Worm (Caenorhabditis elegans) whole organism, L3 larva: ENCODE data around the gene clec-173.
A peak's percentile ranks its signal among the peaks of the same experiment; 100 is the strongest.

Experiments
- R02D3.7 ChIP-seq: fragments of 150-350 bp; optimal IDR thresholded peaks from 2 replicates; lab custom pipeline; 2014; ENCODE audit warnings: missing biosample characterization, missing genetic modification characterization
- ZK546.5 ChIP-seq: sonication (generic microtip); optimal IDR thresholded peaks from 2 replicates; lab custom pipeline; 2017; ENCODE audit warnings: missing biosample characterization, missing genetic modification characterization
- aly-2 ChIP-seq: fragments of 150-350 bp; optimal IDR thresholded peaks from 2 replicates; lab custom pipeline; 2014; ENCODE audit warnings: missing biosample characterization, missing genetic modification characterization
- ama-1 ChIP-seq: fragments of 150-350 bp; optimal IDR thresholded peaks from 2 replicates; lab custom pipeline; 2018
- ceh-16 ChIP-seq: sonication (generic microtip); optimal IDR thresholded peaks from 2 replicates; lab custom pipeline; 2017; ENCODE audit warnings: missing biosample characterization, missing genetic modification characterization
- ceh-28 ChIP-seq: fragments of 150-350 bp; optimal IDR thresholded peaks from 2 replicates; lab custom pipeline; 2014; ENCODE audit warnings: missing biosample characterization, missing genetic modification reagents, missing genetic modification characterization
- ceh-82 ChIP-seq: fragments of 150-350 bp; optimal IDR thresholded peaks from 2 replicates; lab custom pipeline; 2014; ENCODE audit warnings: missing biosample characterization, missing genetic modification characterization
- ceh-9 ChIP-seq: sonication (generic microtip); optimal IDR thresholded peaks from 2 replicates; lab custom pipeline; 2018; ENCODE audit warnings: missing biosample characterization, missing genetic modification characterization
- daf-12 ChIP-seq: fragments of 150-350 bp; optimal IDR thresholded peaks from 2 replicates; lab custom pipeline; 2014; ENCODE audit warnings: missing biosample characterization, missing genetic modification reagents, missing genetic modification characterization
- egl-27 ChIP-seq: sonication (generic microtip); optimal IDR thresholded peaks from 4 replicates; lab custom pipeline; 2017; ENCODE audit warnings: missing biosample characterization, missing genetic modification reagents, missing genetic modification characterization
- egl-5 ChIP-seq: fragments of 150-350 bp; optimal IDR thresholded peaks from 2 replicates; lab custom pipeline; 2017; ENCODE audit warnings: missing biosample characterization, missing genetic modification reagents, missing genetic modification characterization, inconsistent platforms
- elt-2 ChIP-seq: sonication (generic microtip); optimal IDR thresholded peaks from 2 replicates; lab custom pipeline; 2016; ENCODE audit warnings: missing genetic modification reagents, mild to moderate bottlenecking, missing genetic modification characterization, missing compliant biosample characterization
- elt-3 ChIP-seq, 3 experiments: fragments of 150-350 bp in 1 of 3; sonication (generic microtip) in 2 of 3; optimal IDR thresholded peaks; 2 replicates in 2 of 3; 4 replicates in 1 of 3; lab custom pipeline; 2014 to 2017; ENCODE audit warnings: missing biosample characterization in 3 of 3, missing genetic modification characterization in 3 of 3
- eor-1 ChIP-seq, 2 experiments: fragments of 150-350 bp; optimal IDR thresholded peaks; 2 replicates each; lab custom pipeline; 2014 to 2018; ENCODE audit warnings: missing biosample characterization in 2 of 2, missing genetic modification characterization in 2 of 2
- fkh-10 ChIP-seq: sonication (generic microtip); optimal IDR thresholded peaks from 2 replicates; lab custom pipeline; 2017; ENCODE audit warnings: missing biosample characterization, missing genetic modification reagents, missing genetic modification characterization
- fkh-2 ChIP-seq: fragments of 150-350 bp; optimal IDR thresholded peaks from 2 replicates; lab custom pipeline; 2014; ENCODE audit warnings: missing biosample characterization, missing genetic modification reagents, missing genetic modification characterization
- fos-1 ChIP-seq: fragments of 150-350 bp; optimal IDR thresholded peaks from 2 replicates; lab custom pipeline; 2014; ENCODE audit warnings: missing biosample characterization, missing genetic modification characterization
- hmg-11 ChIP-seq: sonication (generic microtip); optimal IDR thresholded peaks from 2 replicates; lab custom pipeline; 2016; ENCODE audit warnings: missing genetic modification characterization, missing compliant biosample characterization
- jun-1 ChIP-seq: fragments of 150-350 bp; optimal IDR thresholded peaks from 2 replicates; lab custom pipeline; 2014; ENCODE audit warnings: missing biosample characterization, missing genetic modification reagents, missing genetic modification characterization
- lin-15B ChIP-seq: fragments of 150-350 bp; optimal IDR thresholded peaks from 2 replicates; lab custom pipeline; 2014; ENCODE audit warnings: missing biosample characterization, missing genetic modification characterization
- lin-39 ChIP-seq: fragments of 150-350 bp; optimal IDR thresholded peaks from 2 replicates; lab custom pipeline; 2018; ENCODE audit warnings: missing biosample characterization, missing genetic modification reagents, missing genetic modification characterization
- lsy-12 ChIP-seq: sonication (generic microtip); optimal IDR thresholded peaks from 2 replicates; lab custom pipeline; 2016; ENCODE audit warnings: mild to moderate bottlenecking, missing genetic modification characterization, missing compliant biosample characterization
- mdl-1 ChIP-seq: fragments of 150-350 bp; optimal IDR thresholded peaks from 2 replicates; lab custom pipeline; 2014; ENCODE audit warnings: missing biosample characterization, missing genetic modification characterization
- mml-1 ChIP-seq: fragments of 150-350 bp; sonication (generic microtip); optimal IDR thresholded peaks from 3 replicates; lab custom pipeline; 2014; ENCODE audit warnings: missing biosample characterization, missing genetic modification characterization
- nfya-1 ChIP-seq: sonication (generic microtip); optimal IDR thresholded peaks from 2 replicates; lab custom pipeline; 2017; ENCODE audit warnings: missing genetic modification characterization, mild to moderate bottlenecking, missing compliant biosample characterization, antibody characterized with exemption, moderate library complexity; ENCODE audit not compliant: insufficient read depth
- nhr-11 ChIP-seq: fragments of 150-350 bp; optimal IDR thresholded peaks from 2 replicates; lab custom pipeline; 2014; ENCODE audit warnings: missing biosample characterization, missing genetic modification characterization
- nhr-12 ChIP-seq: fragments of 150-350 bp; optimal IDR thresholded peaks from 2 replicates; lab custom pipeline; 2014; ENCODE audit warnings: missing biosample characterization, missing genetic modification characterization
- nhr-23 ChIP-seq: fragments of 150-350 bp; optimal IDR thresholded peaks from 2 replicates; lab custom pipeline; 2014; ENCODE audit warnings: missing biosample characterization, missing genetic modification reagents, missing genetic modification characterization
- nhr-237 ChIP-seq: fragments of 150-350 bp; optimal IDR thresholded peaks from 2 replicates; lab custom pipeline; 2014; ENCODE audit warnings: missing biosample characterization, missing genetic modification characterization
- nhr-25 ChIP-seq: sonication (generic microtip); optimal IDR thresholded peaks from 2 replicates; lab custom pipeline; 2017; ENCODE audit warnings: missing biosample characterization, missing genetic modification characterization
- nhr-28 ChIP-seq: fragments of 150-350 bp; optimal IDR thresholded peaks from 2 replicates; lab custom pipeline; 2014; ENCODE audit warnings: missing biosample characterization, missing genetic modification characterization
- nhr-43 ChIP-seq: sonication (generic microtip); optimal IDR thresholded peaks from 2 replicates; lab custom pipeline; 2016; ENCODE audit warnings: mild to moderate bottlenecking, missing genetic modification characterization, missing compliant biosample characterization; ENCODE audit not compliant: poor library complexity, severe bottlenecking
- nhr-67 ChIP-seq: fragments of 150-350 bp; optimal IDR thresholded peaks from 2 replicates; lab custom pipeline; 2014; ENCODE audit warnings: missing biosample characterization, missing genetic modification characterization
- nhr-76 ChIP-seq: fragments of 150-350 bp; sonication (generic microtip); optimal IDR thresholded peaks from 5 replicates; lab custom pipeline; 2014; ENCODE audit warnings: missing biosample characterization, missing genetic modification characterization
- nhr-77 ChIP-seq: fragments of 150-350 bp; optimal IDR thresholded peaks from 2 replicates; lab custom pipeline; 2014; ENCODE audit warnings: missing biosample characterization, missing genetic modification characterization
- pha-4 ChIP-seq: fragments of 150-350 bp; optimal IDR thresholded peaks from 2 replicates; lab custom pipeline; 2014; ENCODE audit warnings: missing biosample characterization, missing genetic modification reagents, missing genetic modification characterization
- pqm-1 ChIP-seq: fragments of 150-350 bp; optimal IDR thresholded peaks from 2 replicates; lab custom pipeline; 2017; ENCODE audit warnings: missing biosample characterization, missing genetic modification characterization, inconsistent platforms
- sea-2 ChIP-seq: fragments of 150-350 bp; sonication (generic microtip); optimal IDR thresholded peaks from 4 replicates; lab custom pipeline; 2014; ENCODE audit warnings: missing biosample characterization, missing genetic modification reagents, missing genetic modification characterization
- skn-1 ChIP-seq: fragments of 150-350 bp; optimal IDR thresholded peaks from 2 replicates; lab custom pipeline; 2014; ENCODE audit warnings: missing biosample characterization, missing genetic modification characterization
- snpc-4 ChIP-seq: fragments of 150-350 bp; optimal IDR thresholded peaks from 2 replicates; lab custom pipeline; 2014; ENCODE audit warnings: missing biosample characterization, missing genetic modification characterization
- tbx-2 ChIP-seq: sonication (generic microtip); optimal IDR thresholded peaks from 2 replicates; lab custom pipeline; 2016; ENCODE audit warnings: mild to moderate bottlenecking, missing genetic modification characterization, missing compliant biosample characterization
- unc-39 ChIP-seq: sonication (generic microtip); optimal IDR thresholded peaks from 4 replicates; lab custom pipeline; 2017; ENCODE audit warnings: missing biosample characterization, missing genetic modification characterization
- unc-62 ChIP-seq: fragments of 150-350 bp; sonication (generic microtip); optimal IDR thresholded peaks from 4 replicates; lab custom pipeline; 2014; ENCODE audit warnings: missing biosample characterization, missing genetic modification reagents, missing genetic modification characterization
- zag-1 ChIP-seq: fragments of 150-350 bp; optimal IDR thresholded peaks from 2 replicates; lab custom pipeline; 2014; ENCODE audit warnings: missing biosample characterization, missing genetic modification characterization
- ztf-11 ChIP-seq: fragments of 150-350 bp; optimal IDR thresholded peaks from 2 replicates; lab custom pipeline; 2014; ENCODE audit warnings: missing biosample characterization, missing genetic modification characterization
- ztf-4 ChIP-seq: fragments of 150-350 bp; optimal IDR thresholded peaks from 2 replicates; lab custom pipeline; 2014; ENCODE audit warnings: missing biosample characterization, missing genetic modification characterization

The clec-173 gene

DNA sequence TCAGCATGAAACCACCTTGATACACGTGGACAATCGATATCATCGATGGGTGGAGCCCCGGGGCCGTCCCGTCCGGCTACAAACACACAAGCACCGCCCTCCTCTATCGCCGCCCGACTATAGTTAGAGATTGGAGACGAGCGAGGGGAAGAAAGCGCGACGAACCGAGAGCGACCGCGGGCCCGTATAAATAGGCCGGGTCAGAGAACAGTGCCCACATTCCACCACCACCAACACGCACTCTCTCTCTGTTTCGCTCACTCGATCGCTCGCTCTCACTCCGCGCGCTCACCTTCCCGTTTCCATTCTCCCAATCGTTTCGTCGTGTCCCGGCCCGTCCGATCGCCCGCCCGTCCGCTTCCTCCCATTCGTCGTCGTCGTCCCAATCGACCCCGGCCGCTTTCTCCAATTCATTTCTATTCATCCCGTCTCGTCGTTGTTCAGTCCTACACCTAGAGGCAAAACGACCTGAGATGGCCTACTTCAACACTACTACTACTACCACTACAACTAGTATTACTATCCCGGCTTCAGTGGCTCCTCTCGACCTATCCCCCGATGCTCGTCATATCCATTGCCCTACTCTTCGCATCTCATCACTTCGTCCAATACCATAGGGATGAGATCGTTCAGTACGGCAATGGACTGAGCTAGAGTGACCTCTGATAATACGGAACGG lies 34.6 kb downstream of the clec-173 start:
- TF ChIP-seq snpc-4 (peak; percentile 8), nhr-23 (tag; lab: Kevin White, UChicago) (peak; percentile 77), lsy-12 (tag; lab: Kevin White, UChicago) (no peak), nhr-11 (tag; lab: Kevin White, UChicago) (no peak), ceh-82 (tag; lab: Kevin White, UChicago) (no peak), fkh-10 (GFP tag; lab: Kevin White, UChicago) (no peak), pqm-1 (tag; lab: Kevin White, UChicago) (peak; percentile 37), nfya-1 (peak; percentile 62), hmg-11 (tag; lab: Kevin White, UChicago) (peak; percentile 51), elt-3 (tag; optimal IDR thresholded peaks at IDR 0.05; lab: Kevin White, UChicago) (no peak), pha-4 (tag; lab: Kevin White, UChicago) (peak; percentile 44), aly-2 (no peak), egl-27 (tag; lab: Kevin White, UChicago) (no peak), R02D3.7 (tag; lab: Kevin White, UChicago) (no peak), nhr-25 (tag; lab: Kevin White, UChicago) (peak; percentile 77), sea-2 (GFP tag; lab: Kevin White, UChicago) (no peak), jun-1 (tag; lab: Kevin White, UChicago) (peak; percentile 9), fos-1 (tag; lab: Kevin White, UChicago) (peak; percentile 47), zag-1 (no peak), lin-15B (peak; percentile 24), ceh-9 (tag; lab: Kevin White, UChicago) (no peak), ceh-28 (peak; percentile 81), nhr-12 (tag; lab: Kevin White, UChicago) (no peak), lin-39 (tag; lab: Kevin White, UChicago) (peak; percentile 35), ztf-11 (tag; lab: Kevin White, UChicago) (no peak), elt-2 (tag; lab: Kevin White, UChicago) (peak; percentile 72), nhr-43 (tag; lab: Kevin White, UChicago) (peak; percentile 87), eor-1 (tag; optimal IDR thresholded peaks at IDR 0.05; lab: Kevin White, UChicago) (no peak), skn-1 (no peak), fkh-2 (no peak), nhr-77 (tag; lab: Kevin White, UChicago) (no peak), nhr-76 (tag; lab: Kevin White, UChicago) (no peak), daf-12 (no peak), ZK546.5 (tag; lab: Kevin White, UChicago) (no peak), ceh-16 (tag; lab: Kevin White, UChicago) (no peak), unc-39 (no peak), ama-1 (lab: Kevin White, UChicago) (peak; percentile 91), nhr-67 (tag; lab: Kevin White, UChicago) (no peak), mdl-1 (tag; lab: Kevin White, UChicago) (peak; percentile 38), tbx-2 (tag; lab: Kevin White, UChicago) (no peak)

DNA sequence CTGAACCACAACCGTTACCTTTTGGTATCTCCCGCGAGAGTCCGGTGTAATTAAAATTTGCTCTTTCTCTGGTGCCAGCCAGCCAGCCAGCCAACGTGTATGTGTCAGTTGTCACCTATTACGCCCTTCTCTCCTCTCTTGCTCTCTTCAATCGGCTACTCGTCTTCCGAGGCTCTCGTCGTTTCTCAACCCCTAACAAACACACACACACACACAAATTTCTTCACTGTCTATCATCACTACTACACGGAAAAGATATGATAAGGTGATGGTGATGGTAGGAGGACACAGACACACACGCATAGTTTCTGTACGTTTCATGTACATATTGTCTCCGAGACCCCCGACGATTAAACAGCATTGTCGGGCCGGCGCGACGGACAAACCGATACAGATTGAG lies 35.8 kb downstream of the clec-173 start:
- TF ChIP-seq nfya-1 (peak; percentile 11), nhr-237 (tag; lab: Kevin White, UChicago) (no peak), nhr-25 (tag; lab: Kevin White, UChicago) (no peak), egl-5 (tag; lab: Kevin White, UChicago) (no peak), nhr-11 (tag; lab: Kevin White, UChicago) (no peak), eor-1 (tag; optimal IDR thresholded peaks at IDR 0.05; lab: Kevin White, UChicago) (no peak), pqm-1 (tag; lab: Kevin White, UChicago) (peak; percentile 34), elt-3 (tag; optimal IDR thresholded peaks at IDR 0.05; lab: Kevin White, UChicago) (peak in 1 of 3 experiments; percentile 44), ceh-9 (tag; lab: Kevin White, UChicago) (no peak), aly-2 (no peak), nhr-28 (tag; lab: Kevin White, UChicago) (no peak), lin-15B (no peak), daf-12 (no peak), R02D3.7 (tag; lab: Kevin White, UChicago) (no peak), nhr-76 (tag; lab: Kevin White, UChicago) (no peak), fkh-2 (no peak), ama-1 (lab: Kevin White, UChicago) (peak; percentile 13), pha-4 (tag; lab: Kevin White, UChicago) (peak; percentile 32), mdl-1 (tag; lab: Kevin White, UChicago) (no peak), ceh-28 (no peak), fkh-10 (GFP tag; lab: Kevin White, UChicago) (no peak), fos-1 (tag; lab: Kevin White, UChicago) (no peak), ceh-16 (tag; lab: Kevin White, UChicago) (no peak), nhr-43 (tag; lab: Kevin White, UChicago) (no peak), skn-1 (no peak), nhr-67 (tag; lab: Kevin White, UChicago) (no peak), nhr-77 (tag; lab: Kevin White, UChicago) (no peak), ztf-11 (tag; lab: Kevin White, UChicago) (no peak), ZK546.5 (tag; lab: Kevin White, UChicago) (no peak), tbx-2 (tag; lab: Kevin White, UChicago) (no peak), unc-62 (no peak), unc-39 (no peak), nhr-12 (tag; lab: Kevin White, UChicago) (no peak), mml-1 (no peak), egl-27 (tag; lab: Kevin White, UChicago) (no peak), lin-39 (tag; lab: Kevin White, UChicago) (peak; percentile 47), elt-2 (tag; lab: Kevin White, UChicago) (peak; percentile 71), hmg-11 (tag; lab: Kevin White, UChicago) (no peak), ztf-4 (tag; lab: Kevin White, UChicago) (no peak), nhr-23 (tag; lab: Kevin White, UChicago) (peak; percentile 40)
